Worm (Caenorhabditis elegans) whole organism, L2 larva: ENCODE measurements around the gene cisd-3.1.

Experiments used
- ZK546.5 ChIP-seq: sonication (generic microtip); optimal IDR thresholded peaks from 2 replicates; lab custom pipeline; 2017; ENCODE audit warnings: missing biosample characterization, missing genetic modification characterization
- blmp-1 ChIP-seq: sonication (generic microtip); optimal IDR thresholded peaks from 2 replicates; lab custom pipeline; 2017; ENCODE audit warnings: missing genetic modification characterization, mild to moderate bottlenecking, missing compliant biosample characterization, antibody characterized with exemption, moderate library complexity; ENCODE audit not compliant: insufficient read depth
- snpc-4 ChIP-seq: fragments of 150-350 bp; optimal IDR thresholded peaks from 2 replicates; lab custom pipeline; 2014; ENCODE audit warnings: missing biosample characterization, missing genetic modification characterization

DNA sequence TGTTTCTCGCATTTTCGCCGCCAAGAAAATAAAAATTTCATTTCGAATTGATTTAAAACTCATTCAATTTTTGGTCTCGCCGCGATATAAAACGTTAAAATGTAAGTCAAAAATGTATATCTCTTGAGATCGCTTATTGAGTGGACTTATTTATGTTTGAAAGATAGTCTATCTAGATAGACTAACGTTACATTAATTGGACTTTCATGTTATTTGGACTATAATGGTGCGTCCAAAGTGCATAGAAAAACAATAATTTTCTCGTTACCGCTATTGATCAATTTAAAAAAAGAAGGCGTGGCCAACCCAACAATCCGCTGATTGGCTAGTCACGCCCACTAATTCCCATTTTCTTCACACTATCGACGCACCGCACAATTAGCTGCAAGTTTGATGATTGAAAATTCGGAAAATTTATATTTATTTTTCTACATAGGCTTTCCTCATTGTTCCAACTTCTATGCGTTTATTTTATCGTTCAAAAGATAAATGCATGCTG is 41.4 kb downstream of the cisd-3.1 start, which contains the start of gene F35G12.5:
- TF ChIP-seq blmp-1 = no peak
- no peak for TF ChIP-seq snpc-4
- no peak for TF ChIP-seq ZK546.5 (tag; lab: Kevin White, UChicago)
